Fruit fly (Drosophila melanogaster): ENCODE results near the gene CG11380.
A peak's percentile ranks its signal among the peaks of the same experiment; 100 is the strongest.

CG11380 gene

dm6 chrX:1215000-1215399, 23.9 kb downstream of the CG11380 start, which contains the start of gene CG11398 (continued):
- TF ChIP-seq en (GFP tag; optimal IDR thresholded peaks at IDR 0.05), result no peak
- no peak for TF ChIP-seq br (optimal IDR thresholded peaks at IDR 0.05)
- TF ChIP-seq CG9817 (tag; optimal IDR thresholded peaks at IDR 0.05), result no peak
- no peak for TF ChIP-seq gem (tag; optimal IDR thresholded peaks at IDR 0.05)
- TF ChIP-seq CG11247 (GFP tag; IDR thresholded peaks at IDR 0.05), result no peak
- peak; percentile 81 for TF ChIP-seq trem (tag; optimal IDR thresholded peaks at IDR 0.05)
- TF ChIP-seq Hmx (GFP tag; optimal IDR thresholded peaks at IDR 0.05), result no peak
- peak; percentile 76 for TF ChIP-seq unc-4 (GFP tag; IDR thresholded peaks at IDR 0.05; ENCODE audit: partially characterized antibody)
- TF ChIP-seq CG15479 (GFP tag; optimal IDR thresholded peaks at IDR 0.05), result peak; percentile 56
- no peak for TF ChIP-seq Awh (GFP tag; IDR thresholded peaks at IDR 0.05)
- no peak for TF ChIP-seq CG16779 (GFP tag; IDR thresholded peaks at IDR 0.05)
- TF ChIP-seq vnd (GFP tag; IDR thresholded peaks at IDR 0.05; ENCODE audit: partially characterized antibody), result peak; percentile 52
- TF ChIP-seq CG7963 (GFP tag; IDR thresholded peaks at IDR 0.05; ENCODE audit: partially characterized antibody), result peak; percentile 71; the same call in 1 of the 3 replicates
- no peak for TF ChIP-seq tx (GFP tag; optimal IDR thresholded peaks at IDR 0.05)
- TF ChIP-seq pzg (GFP tag; optimal IDR thresholded peaks at IDR 0.05), result peak; percentile 81
- no peak for TF ChIP-seq CG9215 (GFP tag; IDR thresholded peaks at IDR 0.05)
- TF ChIP-seq trh (GFP tag; optimal IDR thresholded peaks at IDR 0.05), result no peak
- peak; percentile 76 for TF ChIP-seq Dp (GFP tag; optimal IDR thresholded peaks at IDR 0.05)
- no peak for TF ChIP-seq PHDP (tag; optimal IDR thresholded peaks at IDR 0.05)
- peak; percentile 80 for TF ChIP-seq Scr (GFP tag; IDR thresholded peaks at IDR 0.05; ENCODE audit: partially characterized antibody)
- no peak for TF ChIP-seq Dad (GFP tag; optimal IDR thresholded peaks at IDR 0.05)
- TF ChIP-seq CG6272 (GFP tag; IDR thresholded peaks at IDR 0.05), result no peak
- peak; percentile 67; the same call in 1 of the 2 replicates for TF ChIP-seq ato (GFP tag; IDR thresholded peaks at IDR 0.05; ENCODE audit: partially characterized antibody)
- TF ChIP-seq CG2712 (tag; optimal IDR thresholded peaks at IDR 0.05), result peak; percentile 19
- TF ChIP-seq CG6765 (GFP tag; optimal IDR thresholded peaks at IDR 0.05), result no peak
- no peak for TF ChIP-seq CG16863 (GFP tag; optimal IDR thresholded peaks at IDR 0.05)
- no peak for TF ChIP-seq HHEX (GFP tag; optimal IDR thresholded peaks at IDR 0.05)
- no peak for TF ChIP-seq Atf6 (GFP tag; IDR thresholded peaks at IDR 0.05)
- TF ChIP-seq CG9797 (GFP tag; optimal IDR thresholded peaks at IDR 0.05), result peak; percentile 75
- TF ChIP-seq schlank (tag; optimal IDR thresholded peaks at IDR 0.05), result no peak
- TF ChIP-seq hbn (GFP tag; IDR thresholded peaks at IDR 0.05; ENCODE audit: partially characterized antibody), result peak; percentile 77; the same call in 1 of the 2 replicates
- peak; percentile 51; the same call in 1 of the 2 replicates for TF ChIP-seq nerfin-2 (GFP tag; IDR thresholded peaks at IDR 0.05; ENCODE audit: partially characterized antibody)
- peak; percentile 78 for TF ChIP-seq CG42726 (GFP tag; IDR thresholded peaks at IDR 0.05; ENCODE audit: partially characterized antibody)
- peak; percentile 88 for TF ChIP-seq CG14710 (tag; optimal IDR thresholded peaks at IDR 0.05)
- no peak for TF ChIP-seq hth (optimal IDR thresholded peaks at IDR 0.05)
- no peak for TF ChIP-seq Antp (GFP tag; optimal IDR thresholded peaks at IDR 0.05)
- peak; percentile 58 for TF ChIP-seq HLH4C (GFP tag; IDR thresholded peaks at IDR 0.05; ENCODE audit: partially characterized antibody)
- peak; percentile 65; the same call in 2 of the 3 replicates for TF ChIP-seq zen2 (GFP tag; IDR thresholded peaks at IDR 0.05; ENCODE audit: partially characterized antibody)
- TF ChIP-seq Tbp (GFP tag; optimal IDR thresholded peaks at IDR 0.05), result no peak
- peak; percentile 4 for TF ChIP-seq CG30020 (tag; optimal IDR thresholded peaks at IDR 0.05)
- peak; percentile 82 for TF ChIP-seq ssp (GFP tag; IDR thresholded peaks at IDR 0.05)
- TF ChIP-seq Sry-β (GFP tag; optimal IDR thresholded peaks at IDR 0.05), result no peak
- no peak for TF ChIP-seq CG8944 (GFP tag; optimal IDR thresholded peaks at IDR 0.05)
- peak; percentile 76 for TF ChIP-seq Ets97D (GFP tag; optimal IDR thresholded peaks at IDR 0.05)
- no peak for TF ChIP-seq ab (GFP tag; optimal IDR thresholded peaks at IDR 0.05)
- no peak for TF ChIP-seq gsb-n (tag; optimal IDR thresholded peaks at IDR 0.05)
- no peak for TF ChIP-seq lilli (GFP tag; optimal IDR thresholded peaks at IDR 0.05)
- TF ChIP-seq CG7928 (GFP tag; optimal IDR thresholded peaks at IDR 0.05), result peak; percentile 2
- TF ChIP-seq CG12155 (GFP tag; optimal IDR thresholded peaks at IDR 0.05), result no peak
- TF ChIP-seq Xrp1 (GFP tag; IDR thresholded peaks at IDR 0.05), result no peak
- TF ChIP-seq CG7271 (tag; optimal IDR thresholded peaks at IDR 0.05), result no peak
